Fruit fly (Drosophila melanogaster): ENCODE data around the gene TotE.

TotE gene

DNA sequence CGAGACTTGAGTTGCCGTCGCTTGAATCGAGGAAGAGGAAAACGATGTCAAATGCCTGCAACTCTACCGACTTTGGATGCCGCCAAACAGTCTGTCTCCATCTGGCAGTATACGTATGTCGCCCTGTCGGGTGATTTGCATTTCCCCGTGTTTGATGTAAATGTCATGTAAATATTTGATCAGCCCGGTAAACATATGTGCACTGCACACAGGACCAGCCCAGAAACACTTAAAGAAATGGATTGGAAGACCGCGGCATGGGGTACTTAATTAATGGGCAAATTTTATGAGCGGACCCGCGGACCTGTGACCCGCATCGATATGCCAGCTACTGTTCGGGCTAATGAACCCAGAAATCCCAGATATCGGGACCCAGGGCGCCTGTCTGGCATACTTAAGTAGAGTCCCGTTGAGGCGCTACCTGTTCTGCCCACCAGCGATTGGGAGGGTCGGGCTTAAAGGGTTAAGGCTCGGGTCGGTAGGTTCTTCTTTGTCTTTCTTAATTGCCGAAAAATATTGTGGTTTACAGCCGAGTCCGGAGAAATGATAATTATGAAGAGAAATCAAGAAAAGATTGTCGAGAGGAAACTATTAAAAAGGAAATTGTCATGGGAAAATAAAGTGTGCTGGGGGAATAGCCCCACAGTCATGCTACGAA is 24.6 kb upstream of the TotE start:
- TF ChIP-seq Ada2b (GFP tag; IDR thresholded peaks at IDR 0.05) (no peak), CG1832 (GFP tag; optimal IDR thresholded peaks at IDR 0.05) (no peak), Aef1 (GFP tag; IDR thresholded peaks at IDR 0.05) (no peak), Meics (GFP tag; optimal IDR thresholded peaks at IDR 0.05) (no peak), CG12071 (GFP tag; optimal IDR thresholded peaks at IDR 0.05) (peak; percentile 24), pum (GFP tag; optimal IDR thresholded peaks at IDR 0.05) (no peak), CG2875 (GFP tag; optimal IDR thresholded peaks at IDR 0.05) (no peak), ara (GFP tag; IDR thresholded peaks at IDR 0.05) (peak; percentile 26; the same call in 1 of the 2 replicates), CG1529 (GFP tag; optimal IDR thresholded peaks at IDR 0.05) (no peak), fd64A (GFP tag; optimal IDR thresholded peaks at IDR 0.05) (peak; percentile 31), Kr (GFP tag; optimal IDR thresholded peaks at IDR 0.05) (peak; percentile 65), Dip3 (GFP tag; optimal IDR thresholded peaks at IDR 0.05) (no peak), CG18599 (GFP tag; optimal IDR thresholded peaks at IDR 0.05) (no peak), sc (optimal IDR thresholded peaks at IDR 0.05) (no peak), sc (GFP tag; optimal IDR thresholded peaks at IDR 0.05) (no peak), CG12391 (tag; optimal IDR thresholded peaks at IDR 0.05) (no peak), ind (GFP tag; optimal IDR thresholded peaks at IDR 0.05) (no peak), Ravus (GFP tag; IDR thresholded peaks at IDR 0.05) (no peak), HLH4C (GFP tag; IDR thresholded peaks at IDR 0.05; ENCODE audit: partially characterized antibody) (no peak), tll (GFP tag; optimal IDR thresholded peaks at IDR 0.05) (peak in 1 of 2 experiments; percentile 72), Dp (GFP tag; optimal IDR thresholded peaks at IDR 0.05) (no peak), Med (GFP tag) (peak; percentile 2), vvl (GFP tag; IDR thresholded peaks at IDR 0.05) (peak; percentile 70; the same call in 1 of the 2 replicates), tap (tag; optimal IDR thresholded peaks at IDR 0.05) (no peak), ham (GFP tag; IDR thresholded peaks at IDR 0.05) (no peak), zen (tag; optimal IDR thresholded peaks at IDR 0.05) (peak; percentile 79), sob (GFP tag; IDR thresholded peaks at IDR 0.05) (no peak), Dek (tag; optimal IDR thresholded peaks at IDR 0.05) (no peak), Hr51 (GFP tag; optimal IDR thresholded peaks at IDR 0.05) (no peak), NFAT (GFP tag; IDR thresholded peaks at IDR 0.05) (no peak), CG10209 (GFP tag; optimal IDR thresholded peaks at IDR 0.05) (no peak), CG15696 (tag; optimal IDR thresholded peaks at IDR 0.05) (peak; percentile 35), Sin3A (optimal IDR thresholded peaks at IDR 0.05) (no peak), CG10462 (GFP tag; optimal IDR thresholded peaks at IDR 0.05) (no peak), az2 (GFP tag; optimal IDR thresholded peaks at IDR 0.05) (no peak), CG11398 (GFP tag; optimal IDR thresholded peaks at IDR 0.05) (no peak), slbo (GFP tag; IDR thresholded peaks at IDR 0.05) (no peak), CG18011 (GFP tag; optimal IDR thresholded peaks at IDR 0.05) (no peak), mld (GFP tag; IDR thresholded peaks at IDR 0.05; ENCODE audit: partially characterized antibody) (no peak), knrl (GFP tag; IDR thresholded peaks at IDR 0.05; ENCODE audit: partially characterized antibody) (no peak), Mrtf (GFP tag; IDR thresholded peaks at IDR 0.05) (no peak), twi (tag; optimal IDR thresholded peaks at IDR 0.05) (peak; percentile 11), gcm (GFP tag; optimal IDR thresholded peaks at IDR 0.05) (peak; percentile 32), Xrp1 (GFP tag; IDR thresholded peaks at IDR 0.05) (0 out of 2 replicates have a peak, but pooled peaks have one; percentile 40), Hr3 (GFP tag; optimal IDR thresholded peaks at IDR 0.05) (no peak), CG30431 (GFP tag; optimal IDR thresholded peaks at IDR 0.05) (no peak), crol (GFP tag; IDR thresholded peaks at IDR 0.05) (no peak), CG11695 (GFP tag; IDR thresholded peaks at IDR 0.05) (no peak), Hmr (GFP tag; optimal IDR thresholded peaks at IDR 0.05) (no peak), TFAM (GFP tag; optimal IDR thresholded peaks at IDR 0.05) (no peak)

Data from whole organism, embryonic.